Worm (Caenorhabditis elegans) whole organism, L4 larva: ENCODE measurements around the gene C46A5.6.
A peak's percentile ranks its signal among the peaks of the same experiment; 100 is the strongest.

Source experiments
- F49E8.2 ChIP-seq: sonication (generic microtip); optimal IDR thresholded peaks from 2 replicates; lab custom pipeline; 2016; ENCODE audit warnings: missing compliant biosample characterization, mild to moderate bottlenecking, missing genetic modification characterization, borderline replicate concordance
- ceh-62 ChIP-seq: sonication (generic microtip); optimal IDR thresholded peaks from 2 replicates; lab custom pipeline; 2017; ENCODE audit warnings: missing biosample characterization, missing genetic modification characterization
- gei-8 ChIP-seq: fragments of 200-800 bp; sonication (Bioruptor generic); optimal IDR thresholded peaks from 2 replicates; lab custom pipeline; 2018; ENCODE audit warnings: mild to moderate bottlenecking, missing genetic modification characterization, missing compliant biosample characterization
- lin-13 ChIP-seq: fragments of 150-350 bp; optimal IDR thresholded peaks from 2 replicates; lab custom pipeline; 2014; ENCODE audit warnings: missing biosample characterization, missing genetic modification reagents, missing genetic modification characterization
- mep-1 ChIP-seq: fragments of 150-350 bp; sonication (generic microtip); optimal IDR thresholded peaks from 3 replicates; lab custom pipeline; 2014; ENCODE audit warnings: missing biosample characterization, missing genetic modification characterization
- mxl-2 ChIP-seq: fragments of 200-800 bp; sonication (Bioruptor generic); conservative IDR thresholded peaks from 2 replicates; pipeline ENCODE4 v1.3.6; 2022; ENCODE audit warnings: missing genetic modification reagents, missing genetic modification characterization, missing compliant biosample characterization
- nhr-237 ChIP-seq: sonication (generic microtip); optimal IDR thresholded peaks from 2 replicates; lab custom pipeline; 2017; ENCODE audit warnings: missing biosample characterization, missing genetic modification characterization
- nhr-25 ChIP-seq: sonication (generic microtip); optimal IDR thresholded peaks from 2 replicates; lab custom pipeline; 2017; ENCODE audit warnings: missing genetic modification characterization, mild to moderate bottlenecking, missing compliant biosample characterization, antibody characterized with exemption, moderate library complexity, borderline replicate concordance; ENCODE audit not compliant: insufficient read depth
- nhr-76 ChIP-seq: fragments of 150-350 bp; optimal IDR thresholded peaks from 2 replicates; lab custom pipeline; 2014; ENCODE audit warnings: missing biosample characterization, missing genetic modification characterization
- zfp-3 ChIP-seq: fragments of 200-800 bp; sonication (Bioruptor generic); conservative IDR thresholded peaks from 2 replicates; pipeline ENCODE4 v1.3.6; 2022; ENCODE audit warnings: missing genetic modification reagents, missing genetic modification characterization, missing compliant biosample characterization

- TF ChIP-seq nhr-76 (tag; lab: Kevin White, UChicago) (no peak), mep-1 (tag; lab: Kevin White, UChicago) (no peak), lin-13 (no peak), zfp-3 (GFP tag; lab: Robert Waterston, UW) (no peak), nhr-25 (tag; lab: Kevin White, UChicago) (no peak), mxl-2 (no peak), gei-8 (GFP tag; lab: Kevin White, UChicago) (no peak), F49E8.2 (peak; percentile 21), ceh-62 (no peak), nhr-237 (tag; lab: Kevin White, UChicago) (no peak)
These were observed 36.7 kb upstream of the C46A5.6 start for ce11 chrIV:7800338-7800737.
